Fruit fly (Drosophila melanogaster): ENCODE results near the gene CG3226.
A peak's percentile ranks its signal among the peaks of the same experiment; 100 is the strongest.

CG3226 gene

dm6 chrX:6677826-6678489, 23.9 kb upstream of the CG3226 start, which contains the start of gene Fum1 (continued):
- TF ChIP-seq CG13287 (GFP tag; IDR thresholded peaks at IDR 0.05; ENCODE audit: partially characterized antibody) (peak; percentile 94), lilli (GFP tag; optimal IDR thresholded peaks at IDR 0.05) (peak; percentile 41), Med (GFP tag) (peak; percentile 45), otp (GFP tag; IDR thresholded peaks at IDR 0.05) (no peak), pho (GFP tag; optimal IDR thresholded peaks at IDR 0.05) (peak; percentile 35), sens (GFP tag) (peak; percentile 84), zen2 (GFP tag; IDR thresholded peaks at IDR 0.05; ENCODE audit: partially characterized antibody) (peak; percentile 64; the same call in 2 of the 3 replicates), CHES-1-like (GFP tag; optimal IDR thresholded peaks at IDR 0.05) (peak; percentile 36), schlank (tag; optimal IDR thresholded peaks at IDR 0.05) (no peak), CG4404 (GFP tag; IDR thresholded peaks at IDR 0.05) (no peak), CG11560 (tag; IDR thresholded peaks at IDR 0.05) (0 out of 3 replicates have a peak, but pooled peaks have one; percentile 11), CG9437 (GFP tag; optimal IDR thresholded peaks at IDR 0.05) (peak; percentile 60), wek (GFP tag; optimal IDR thresholded peaks at IDR 0.05) (no peak), tna (GFP tag; IDR thresholded peaks at IDR 0.05; ENCODE audit: partially characterized antibody) (peak; percentile 69), CG10462 (GFP tag; optimal IDR thresholded peaks at IDR 0.05) (no peak), CG12155 (GFP tag; optimal IDR thresholded peaks at IDR 0.05) (peak; percentile 16), CG12391 (tag; optimal IDR thresholded peaks at IDR 0.05) (peak; percentile 51), trem (tag; optimal IDR thresholded peaks at IDR 0.05) (peak; percentile 69), z (GFP tag; IDR thresholded peaks at IDR 0.05) (no peak), prd (optimal IDR thresholded peaks at IDR 0.05) (no peak), prd (GFP tag; IDR thresholded peaks at IDR 0.05) (no peak), CG7963 (GFP tag; IDR thresholded peaks at IDR 0.05; ENCODE audit: partially characterized antibody) (peak; percentile 59; the same call in 2 of the 3 replicates), CG14860 (GFP tag; IDR thresholded peaks at IDR 0.05; ENCODE audit: partially characterized antibody) (peak; percentile 88), NfI (GFP tag; optimal IDR thresholded peaks at IDR 0.05) (peak; percentile 37), CG34224 (GFP tag; IDR thresholded peaks at IDR 0.05; ENCODE audit: partially characterized antibody) (peak; percentile 87), PHDP (tag; optimal IDR thresholded peaks at IDR 0.05) (peak; percentile 19), dm (GFP tag; optimal IDR thresholded peaks at IDR 0.05) (peak; percentile 61), bab2 (GFP tag; optimal IDR thresholded peaks at IDR 0.05) (no peak), CG11696 (GFP tag; IDR thresholded peaks at IDR 0.05) (no peak), GATAe (GFP tag; conservative IDR thresholded peaks at IDR 0.05) (no peak), NFAT (GFP tag; IDR thresholded peaks at IDR 0.05) (no peak), kay (GFP tag; optimal IDR thresholded peaks at IDR 0.05) (no peak), MESR4 (GFP tag; optimal IDR thresholded peaks at IDR 0.05) (peak; percentile 54), unc-4 (GFP tag; IDR thresholded peaks at IDR 0.05; ENCODE audit: partially characterized antibody) (peak; percentile 94), CoRest (tag; optimal IDR thresholded peaks at IDR 0.05) (peak; percentile 24), inv (GFP tag; IDR thresholded peaks at IDR 0.05; ENCODE audit: partially characterized antibody) (peak; percentile 78), Ravus (GFP tag; IDR thresholded peaks at IDR 0.05) (no peak), Gug (GFP tag; IDR thresholded peaks at IDR 0.05) (no peak), hbn (GFP tag; IDR thresholded peaks at IDR 0.05; ENCODE audit: partially characterized antibody) (peak; percentile 85), HmgZ (tag; optimal IDR thresholded peaks at IDR 0.05) (peak; percentile 40), CG10321 (GFP tag; IDR thresholded peaks at IDR 0.05) (no peak), seq (GFP tag; IDR thresholded peaks at IDR 0.05) (no peak), Chrac-16 (GFP tag; optimal IDR thresholded peaks at IDR 0.05) (peak; percentile 13), tin (GFP tag; optimal IDR thresholded peaks at IDR 0.05) (no peak), CG3281 (GFP tag; optimal IDR thresholded peaks at IDR 0.05) (peak; percentile 14), chm (GFP tag; IDR thresholded peaks at IDR 0.05) (no peak), vnd (GFP tag; IDR thresholded peaks at IDR 0.05; ENCODE audit: partially characterized antibody) (peak; percentile 89), CG42726 (GFP tag; IDR thresholded peaks at IDR 0.05; ENCODE audit: partially characterized antibody) (no peak), lmd (GFP tag; IDR thresholded peaks at IDR 0.05) (no peak)

Measured in whole organism, embryonic.